Fruit fly (Drosophila melanogaster): ENCODE measurements around the gene Ugt35B1.
A peak's percentile ranks its signal among the peaks of the same experiment; 100 is the strongest.

Gene Ugt35B1

DNA sequence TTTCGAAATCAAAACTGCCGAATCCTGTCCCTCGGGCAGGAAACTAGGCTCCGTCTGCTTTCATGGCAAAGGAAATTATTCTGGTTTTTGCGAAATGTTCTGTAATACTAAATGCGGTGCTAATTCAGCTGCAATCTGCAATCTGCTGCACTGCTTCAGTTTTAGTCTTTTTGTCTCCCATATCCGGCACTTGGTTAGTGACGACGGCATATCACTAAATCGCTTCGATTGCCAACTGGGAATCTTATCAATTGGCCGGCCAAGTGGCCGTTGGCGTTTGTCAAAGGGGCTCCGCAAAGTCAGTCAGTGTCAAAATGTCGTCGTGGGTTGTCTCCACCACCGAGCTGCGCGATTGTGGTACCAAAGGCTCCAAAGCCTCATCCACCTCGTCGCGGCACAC lies 25.7 kb upstream of the Ugt35B1 start, which contains the start of gene CG18577:
TSS of gene CG18577 (plus strand) at position 301 of the 400 bp plus-strand sequence.
- TF ChIP-seq CG7963 (GFP tag; IDR thresholded peaks at IDR 0.05; ENCODE audit: partially characterized antibody) (no peak), ac (GFP tag; optimal IDR thresholded peaks at IDR 0.05) (no peak), Med (GFP tag) (peak; percentile 87), Fer1 (GFP tag; optimal IDR thresholded peaks at IDR 0.05) (no peak), CG17612 (GFP tag; IDR thresholded peaks at IDR 0.05) (no peak), CG11456 (GFP tag; IDR thresholded peaks at IDR 0.05) (0 out of 3 replicates have a peak, but pooled peaks have one; percentile 5), ara (GFP tag; IDR thresholded peaks at IDR 0.05) (no peak), CG8359 (GFP tag; optimal IDR thresholded peaks at IDR 0.05; ENCODE audit: borderline replicate concordance) (no peak), ham (GFP tag; IDR thresholded peaks at IDR 0.05) (no peak), sd (tag; optimal IDR thresholded peaks at IDR 0.05) (no peak), amos (GFP tag; IDR thresholded peaks at IDR 0.05; ENCODE audit: partially characterized antibody) (no peak), Meics (GFP tag; optimal IDR thresholded peaks at IDR 0.05) (peak; percentile 55), pzg (GFP tag; optimal IDR thresholded peaks at IDR 0.05) (no peak), CG16863 (GFP tag; optimal IDR thresholded peaks at IDR 0.05) (no peak), lilli (GFP tag; optimal IDR thresholded peaks at IDR 0.05) (no peak), CG2712 (tag; optimal IDR thresholded peaks at IDR 0.05) (no peak), ems (GFP tag; optimal IDR thresholded peaks at IDR 0.05) (no peak), pnt (GFP tag; optimal IDR thresholded peaks at IDR 0.05) (no peak), hb (GFP tag; IDR thresholded peaks at IDR 0.05; ENCODE audit: partially characterized antibody) (no peak), Hey (tag; optimal IDR thresholded peaks at IDR 0.05) (peak; percentile 41), MBD-R2 (GFP tag; IDR thresholded peaks at IDR 0.05) (no peak), Eip74EF (GFP tag; optimal IDR thresholded peaks at IDR 0.05) (no peak), GATAe (GFP tag; conservative IDR thresholded peaks at IDR 0.05) (peak; percentile 18; the same call in 1 of the 2 replicates), bigmax (GFP tag; optimal IDR thresholded peaks at IDR 0.05) (no peak), nmo (GFP tag; optimal IDR thresholded peaks at IDR 0.05) (no peak)

dm6 chr3R:11178300-11178699 lies 8.3 kb upstream of the Ugt35B1 start:
- TF ChIP-seq pb (GFP tag; optimal IDR thresholded peaks at IDR 0.05), result no peak
- TF ChIP-seq CG1529 (GFP tag; optimal IDR thresholded peaks at IDR 0.05), result no peak
- TF ChIP-seq CG2199 (GFP tag; IDR thresholded peaks at IDR 0.05), result no peak
- no peak for TF ChIP-seq lmd (GFP tag; IDR thresholded peaks at IDR 0.05)
- no peak for TF ChIP-seq vnd (GFP tag; IDR thresholded peaks at IDR 0.05; ENCODE audit: partially characterized antibody)
- TF ChIP-seq repo (GFP tag; optimal IDR thresholded peaks at IDR 0.05), result no peak
- peak; percentile 28 for TF ChIP-seq CG2678 (tag; optimal IDR thresholded peaks at IDR 0.05)
- TF ChIP-seq seq (GFP tag; IDR thresholded peaks at IDR 0.05), result no peak
- no peak for TF ChIP-seq gfzf (GFP tag; optimal IDR thresholded peaks at IDR 0.05)
- TF ChIP-seq ssp (GFP tag; IDR thresholded peaks at IDR 0.05), result no peak
- TF ChIP-seq CG1603 (tag; optimal IDR thresholded peaks at IDR 0.05), result no peak
- peak; percentile 72 for TF ChIP-seq lab (GFP tag; optimal IDR thresholded peaks at IDR 0.05)
- TF ChIP-seq tap (tag; optimal IDR thresholded peaks at IDR 0.05), result peak; percentile 11
- no peak for TF ChIP-seq CG7357 (GFP tag; IDR thresholded peaks at IDR 0.05)
- no peak for TF ChIP-seq CG5245 (GFP tag; optimal IDR thresholded peaks at IDR 0.05)
- TF ChIP-seq CG13894 (tag; optimal IDR thresholded peaks at IDR 0.05), result no peak
- TF ChIP-seq CG7928 (GFP tag; optimal IDR thresholded peaks at IDR 0.05), result no peak
- TF ChIP-seq CG2889 (GFP tag; IDR thresholded peaks at IDR 0.05), result no peak
- TF ChIP-seq pnt (GFP tag; optimal IDR thresholded peaks at IDR 0.05), result no peak
- TF ChIP-seq CG32772 (GFP tag; IDR thresholded peaks at IDR 0.05), result 0 out of 2 replicates have a peak, but pooled peaks have one; percentile 18
- peak; percentile 13; the same call in 1 of the 3 replicates for TF ChIP-seq row (GFP tag; IDR thresholded peaks at IDR 0.05)
- peak; percentile 38 for TF ChIP-seq Asciz (GFP tag; optimal IDR thresholded peaks at IDR 0.05)
- no peak for TF ChIP-seq Dip3 (GFP tag; optimal IDR thresholded peaks at IDR 0.05)
- TF ChIP-seq CG15601 (tag; optimal IDR thresholded peaks at IDR 0.05), result peak; percentile 11
- peak; percentile 70 for TF ChIP-seq Med (GFP tag)
- no peak for TF ChIP-seq fd3F (GFP tag; optimal IDR thresholded peaks at IDR 0.05)
- no peak for TF ChIP-seq cato (GFP tag; optimal IDR thresholded peaks at IDR 0.05; ENCODE audit: borderline replicate concordance)
- TF ChIP-seq insv (GFP tag; optimal IDR thresholded peaks at IDR 0.05), result no peak
